Fruit fly (Drosophila melanogaster) whole organism, embryonic: ENCODE data around the gene CG17010.

Source experiments
- Adf1 ChIP-seq: fragments of 200-800 bp; sonication (Bioruptor generic); IDR thresholded peaks from 2 replicates; pipeline ENCODE4 v1.3.6; 2022; ENCODE audit warnings: missing biosample characterization, missing genetic modification characterization
- Bdp1 ChIP-seq: fragments of 200-800 bp; sonication (Bioruptor generic); optimal IDR thresholded peaks from 3 replicates; lab custom pipeline; 2016; ENCODE audit warnings: missing biosample characterization, missing genetic modification characterization
- CG11398 ChIP-seq: fragments of 200-800 bp; sonication (Bioruptor generic); optimal IDR thresholded peaks from 2 replicates; lab custom pipeline; 2016; ENCODE audit warnings: missing biosample characterization, missing genetic modification characterization
- CG11504 ChIP-seq: fragments of 200-800 bp; sonication (Bioruptor generic); optimal IDR thresholded peaks from 3 replicates; lab custom pipeline; 2019; ENCODE audit warnings: missing biosample characterization, mild to moderate bottlenecking, missing genetic modification characterization, moderate library complexity
- CG11560 ChIP-seq: fragments of 200-800 bp; sonication (Bioruptor generic); IDR thresholded peaks from 3 replicates; pipeline ENCODE4 v1.3.6; 2022; ENCODE audit warnings: missing biosample characterization, missing genetic modification characterization
- CG12155 ChIP-seq: fragments of 200-800 bp; sonication (Bioruptor generic); optimal IDR thresholded peaks from 3 replicates; lab custom pipeline; 2016; ENCODE audit warnings: missing biosample characterization, missing genetic modification characterization
- CG12769 ChIP-seq: fragments of 200-800 bp; sonication (Bioruptor generic); optimal IDR thresholded peaks from 2 replicates; lab custom pipeline; 2019; ENCODE audit warnings: missing biosample characterization, mild to moderate bottlenecking, missing genetic modification characterization, moderate library complexity
- CG12942 ChIP-seq: fragments of 200-800 bp; sonication (Bioruptor generic); optimal IDR thresholded peaks from 3 replicates; lab custom pipeline; 2016; ENCODE audit warnings: missing biosample characterization, missing genetic modification characterization
- CG14710 ChIP-seq: fragments of 200-800 bp; sonication (Bioruptor generic); optimal IDR thresholded peaks from 3 replicates; lab custom pipeline; 2019; ENCODE audit warnings: missing biosample characterization, mild to moderate bottlenecking, missing genetic modification characterization, moderate library complexity
- CG15073 ChIP-seq: fragments of 200-800 bp; sonication (Bioruptor generic); optimal IDR thresholded peaks from 2 replicates; lab custom pipeline; 2016; ENCODE audit warnings: missing biosample characterization, missing genetic modification characterization
- CG16779 ChIP-seq: fragments of 200-800 bp; sonication (Bioruptor generic); IDR thresholded peaks from 2 replicates; pipeline ENCODE4 v1.3.6; 2022; ENCODE audit warnings: missing biosample characterization, missing genetic modification characterization
- CG1792 ChIP-seq: fragments of 200-800 bp; sonication (Bioruptor generic); optimal IDR thresholded peaks from 2 replicates; lab custom pipeline; 2016; ENCODE audit warnings: missing biosample characterization, missing genetic modification characterization
- CG3281 ChIP-seq: fragments of 200-800 bp; sonication (Bioruptor generic); optimal IDR thresholded peaks from 3 replicates; lab custom pipeline; 2017; ENCODE audit warnings: missing biosample characterization, mild to moderate bottlenecking, missing genetic modification characterization
- CG3995 ChIP-seq: fragments of 200-800 bp; sonication (Bioruptor generic); optimal IDR thresholded peaks from 3 replicates; lab custom pipeline; 2016; ENCODE audit warnings: missing biosample characterization, missing genetic modification characterization
- CG6272 ChIP-seq: fragments of 200-800 bp; sonication (Bioruptor generic); IDR thresholded peaks from 2 replicates; pipeline ENCODE4 v1.3.6; 2022; ENCODE audit warnings: missing biosample characterization, missing genetic modification characterization
- CG6689 ChIP-seq: fragments of 200-800 bp; sonication (Bioruptor generic); IDR thresholded peaks from 2 replicates; pipeline ENCODE4 v1.3.6; 2022; ENCODE audit warnings: missing biosample characterization, missing genetic modification characterization
- CG7745 ChIP-seq: fragments of 200-800 bp; sonication (Bioruptor generic); optimal IDR thresholded peaks from 2 replicates; lab custom pipeline; 2018; ENCODE audit warnings: missing biosample characterization, mild to moderate bottlenecking, missing genetic modification characterization, moderate library complexity
- CG9437 ChIP-seq: fragments of 200-800 bp; sonication (Bioruptor generic); optimal IDR thresholded peaks from 2 replicates; lab custom pipeline; 2018; ENCODE audit warnings: missing biosample characterization, mild to moderate bottlenecking, missing genetic modification characterization
- Dbx ChIP-seq: fragments of 200-800 bp; sonication (Bioruptor generic); IDR thresholded peaks from 3 replicates; pipeline ENCODE4 v1.3.6; 2022; ENCODE audit warnings: missing biosample characterization, missing genetic modification characterization
- Dfd ChIP-seq, 2 experiments: fragments of >200 bp; optimal IDR thresholded peaks; 2 replicates each; lab custom pipeline; 2017; ENCODE audit warnings: missing biosample characterization in 2 of 2, missing genetic modification characterization in 2 of 2
- Dll ChIP-seq: fragments of 200-800 bp; sonication (Bioruptor generic); IDR thresholded peaks from 4 replicates; pipeline ENCODE4 v1.3.6; 2022; ENCODE audit warnings: missing biosample characterization, missing genetic modification characterization; ENCODE audit not compliant: partially characterized antibody
- Hr39 ChIP-seq: fragments of >200 bp; optimal IDR thresholded peaks from 2 replicates; lab custom pipeline; 2017
- MESR4 ChIP-seq: fragments of 200-800 bp; sonication (Bioruptor generic); optimal IDR thresholded peaks from 2 replicates; lab custom pipeline; 2018; ENCODE audit warnings: missing biosample characterization, mild to moderate bottlenecking, missing genetic modification characterization, moderate library complexity
- Mad ChIP-seq: fragments of 200-800 bp; sonication (Bioruptor generic); optimal IDR thresholded peaks from 2 replicates; lab custom pipeline; 2016; ENCODE audit warnings: missing biosample characterization, missing genetic modification characterization
- Nf-YC ChIP-seq: fragments of 200-800 bp; optimal IDR thresholded peaks from 3 replicates; lab custom pipeline; 2019; ENCODE audit warnings: missing biosample characterization, mild to moderate bottlenecking, missing genetic modification characterization, moderate library complexity
- NfI ChIP-seq: fragments of 200-800 bp; sonication (Bioruptor generic); optimal IDR thresholded peaks from 3 replicates; lab custom pipeline; 2018; ENCODE audit warnings: missing biosample characterization, mild to moderate bottlenecking, missing genetic modification characterization, moderate library complexity
- Oaz ChIP-seq: fragments of 200-800 bp; sonication (Bioruptor generic); IDR thresholded peaks from 2 replicates; pipeline ENCODE4 v1.3.6; 2022; ENCODE audit warnings: missing biosample characterization, missing genetic modification characterization
- Six4 ChIP-seq: fragments of 200-800 bp; sonication (Bioruptor generic); optimal IDR thresholded peaks from 2 replicates; lab custom pipeline; 2016; ENCODE audit warnings: missing biosample characterization, missing genetic modification characterization
- Sox100B ChIP-seq: fragments of 200-800 bp; sonication (Bioruptor generic); optimal IDR thresholded peaks from 3 replicates; lab custom pipeline; 2018; ENCODE audit warnings: missing biosample characterization, mild to moderate bottlenecking, missing genetic modification characterization
- ap ChIP-seq: fragments of 200-800 bp; sonication (Bioruptor generic); IDR thresholded peaks from 2 replicates; pipeline ENCODE4 v1.3.6; 2022; ENCODE audit warnings: missing biosample characterization, missing genetic modification characterization
- bbx ChIP-seq: fragments of 200-800 bp; sonication (Bioruptor generic); IDR thresholded peaks from 2 replicates; pipeline ENCODE4 v1.3.6; 2022; ENCODE audit warnings: missing biosample characterization, missing genetic modification characterization; ENCODE audit not compliant: partially characterized antibody
- caup ChIP-seq: fragments of 200-800 bp; sonication (Bioruptor generic); optimal IDR thresholded peaks from 3 replicates; lab custom pipeline; 2017; ENCODE audit warnings: missing biosample characterization, mild to moderate bottlenecking, missing genetic modification characterization, moderate library complexity; ENCODE audit not compliant: severe bottlenecking
- corto ChIP-seq: fragments of 200-800 bp; sonication (Bioruptor generic); optimal IDR thresholded peaks from 2 replicates; lab custom pipeline; 2016; ENCODE audit warnings: missing biosample characterization, mild to moderate bottlenecking, missing genetic modification characterization, moderate library complexity
- dysf ChIP-seq: fragments of 200-800 bp; sonication (Bioruptor generic); IDR thresholded peaks from 3 replicates; pipeline ENCODE4 v1.3.6; 2022; ENCODE audit warnings: missing biosample characterization, missing genetic modification characterization
- esg ChIP-seq: fragments of 200-800 bp; sonication (Bioruptor generic); conservative IDR thresholded peaks from 2 replicates; pipeline ENCODE4 v1.3.6; 2022; ENCODE audit warnings: missing biosample characterization, missing genetic modification characterization
- ewg ChIP-seq: fragments of 200-800 bp; sonication (Bioruptor generic); optimal IDR thresholded peaks from 3 replicates; lab custom pipeline; 2017; ENCODE audit warnings: mild to moderate bottlenecking, missing biosample characterization, missing genetic modification reagents, missing genetic modification characterization
- fd102C ChIP-seq: fragments of 200-800 bp; sonication (Bioruptor generic); optimal IDR thresholded peaks from 2 replicates; lab custom pipeline; 2018; ENCODE audit warnings: missing biosample characterization, mild to moderate bottlenecking, missing genetic modification characterization, moderate library complexity
- fd96Cb ChIP-seq: fragments of 200-800 bp; sonication (Bioruptor generic); optimal IDR thresholded peaks from 2 replicates; lab custom pipeline; 2018; ENCODE audit warnings: missing biosample characterization, mild to moderate bottlenecking, missing genetic modification characterization, moderate library complexity
- ftz-f1 ChIP-seq: fragments of 200-800 bp; sonication (Bioruptor generic); optimal IDR thresholded peaks from 2 replicates; lab custom pipeline; 2016; ENCODE audit warnings: missing biosample characterization, missing genetic modification characterization
- gt ChIP-seq: fragments of 200-800 bp; sonication (Bioruptor generic); IDR thresholded peaks from 2 replicates; pipeline ENCODE4 v1.3.6; 2022; ENCODE audit warnings: missing biosample characterization, missing genetic modification characterization
- hkb ChIP-seq, 2 experiments: fragments of 200-800 bp in 1 of 2; fragments of >200 bp in 1 of 2; sonication (Bioruptor generic) in 1 of 2; IDR thresholded peaks in 1 of 2; optimal IDR thresholded peaks in 1 of 2; 2 replicates each; pipeline versions ENCODE4 v1.3.6 to Lab custom; 2017 to 2022; ENCODE audit warnings: missing biosample characterization in 1 of 2, missing genetic modification characterization in 1 of 2
- jumu ChIP-seq: fragments of 200-800 bp; sonication (Bioruptor generic); optimal IDR thresholded peaks from 3 replicates; lab custom pipeline; 2016; ENCODE audit warnings: missing biosample characterization, missing genetic modification characterization
- klu ChIP-seq: fragments of 200-800 bp; sonication (Bioruptor generic); IDR thresholded peaks from 2 replicates; pipeline ENCODE4 v1.3.6; 2022; ENCODE audit warnings: missing biosample characterization, missing genetic modification characterization
- lmd ChIP-seq: fragments of 200-800 bp; sonication (Bioruptor generic); IDR thresholded peaks from 2 replicates; pipeline ENCODE4 v1.3.6; 2022; ENCODE audit warnings: missing biosample characterization, missing genetic modification characterization
- lola ChIP-seq, 3 experiments: fragments of >200 bp in 2 of 3; fragments of 200-800 bp in 1 of 3; sonication (Bioruptor generic) in 1 of 3; optimal IDR thresholded peaks; 2 replicates each; lab custom pipeline; 2017 to 2019; ENCODE audit warnings: missing biosample characterization in 3 of 3, missing genetic modification characterization in 3 of 3, mild to moderate bottlenecking in 1 of 3, moderate library complexity in 1 of 3
- nmo ChIP-seq: fragments of 200-800 bp; sonication (Bioruptor generic); optimal IDR thresholded peaks from 2 replicates; lab custom pipeline; 2018; ENCODE audit warnings: missing biosample characterization, mild to moderate bottlenecking, missing genetic modification characterization, moderate library complexity
- odd ChIP-seq: fragments of 200-800 bp; sonication (Bioruptor generic); optimal IDR thresholded peaks from 2 replicates; lab custom pipeline; 2017; ENCODE audit warnings: missing biosample characterization, mild to moderate bottlenecking, missing genetic modification characterization
- pho ChIP-seq: fragments of 200-800 bp; sonication (Bioruptor generic); optimal IDR thresholded peaks from 2 replicates; lab custom pipeline; 2016; ENCODE audit warnings: missing biosample characterization, missing genetic modification characterization
- sob ChIP-seq: fragments of 200-800 bp; sonication (Bioruptor generic); IDR thresholded peaks from 2 replicates; pipeline ENCODE4 v1.3.6; 2022; ENCODE audit warnings: missing biosample characterization, missing genetic modification characterization
- yki ChIP-seq: fragments of >200 bp; optimal IDR thresholded peaks from 3 replicates; lab custom pipeline; 2018
- zen2 ChIP-seq: fragments of 200-800 bp; sonication (Bioruptor generic); IDR thresholded peaks from 3 replicates; pipeline ENCODE4 v1.3.6; 2022; ENCODE audit warnings: missing biosample characterization, missing genetic modification characterization; ENCODE audit not compliant: partially characterized antibody

Gene CG17010

DNA sequence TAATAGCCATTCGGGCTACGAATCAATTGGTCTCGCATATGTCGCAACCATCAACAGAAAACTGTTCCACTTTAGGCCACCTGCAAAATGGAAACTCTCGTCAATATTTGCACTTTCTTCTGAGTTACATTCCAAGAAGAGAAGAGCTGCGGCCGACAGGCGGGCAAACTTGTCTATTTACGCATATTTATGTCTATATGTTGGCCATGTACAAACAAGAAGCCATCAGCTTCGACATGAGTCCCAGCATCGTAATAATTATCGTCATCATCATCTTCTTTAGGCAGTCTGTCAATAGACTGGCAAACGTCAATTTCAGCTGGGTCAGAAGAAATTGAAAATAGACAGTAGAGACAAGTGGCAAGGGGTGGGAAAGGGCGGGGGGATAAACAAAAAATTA is 15.5 kb downstream of the CG17010 start (continued):
- TF ChIP-seq CG6272 (GFP tag; lab: Robert Waterston, UW) (no peak), yki (no peak), Bdp1 (GFP tag; lab: Kevin White, UChicago) (peak; percentile 54), ftz-f1 (GFP tag; lab: Kevin White, UChicago) (no peak), CG12942 (GFP tag; lab: Kevin White, UChicago) (peak; percentile 53), zen2 (GFP tag; lab: Robert Waterston, UW) (no peak), Sox100B (GFP tag; lab: Kevin White, UChicago) (peak; percentile 73), CG9437 (no peak), CG11504 (tag; lab: Kevin White, UChicago) (peak; percentile 54), lola (GFP tag; optimal IDR thresholded peaks at IDR 0.05; lab: Kevin White, UChicago) (peak in 1 of 3 experiments; percentile 46), Six4 (GFP tag; lab: Kevin White, UChicago) (peak; percentile 50), CG3281 (GFP tag; lab: Kevin White, UChicago) (peak; percentile 47), pho (no peak), CG1792 (no peak), MESR4 (GFP tag; lab: Kevin White, UChicago) (no peak), Dfd (GFP tag; optimal IDR thresholded peaks at IDR 0.05; lab: Kevin White, UChicago) (no peak), caup (GFP tag; lab: Kevin White, UChicago) (peak; percentile 60), CG12155 (GFP tag; lab: Kevin White, UChicago) (no peak), Dll (GFP tag; lab: Robert Waterston, UW) (no peak), gt (GFP tag; lab: Robert Waterston, UW) (0 out of 2 replicates have a peak, but pooled peaks have one; percentile 6), corto (no peak), CG7745 (tag; lab: Kevin White, UChicago) (peak; percentile 48), lmd (GFP tag; lab: Robert Waterston, UW) (peak; percentile 28), Oaz (GFP tag; lab: Robert Waterston, UW) (no peak), fd102C (GFP tag; lab: Kevin White, UChicago) (peak; percentile 19), fd96Cb (tag; lab: Kevin White, UChicago) (peak; percentile 38), CG12769 (tag; lab: Kevin White, UChicago) (peak; percentile 64), ewg (peak; percentile 56), nmo (GFP tag; lab: Kevin White, UChicago) (no peak), ap (GFP tag; lab: Robert Waterston, UW) (no peak), Hr39 (lab: Kevin White, UChicago) (no peak), sob (GFP tag; lab: Robert Waterston, UW) (0 out of 2 replicates have a peak, but pooled peaks have one; percentile 23), dysf (no peak), Dbx (GFP tag; lab: Robert Waterston, UW) (no peak), Mad (GFP tag; lab: Kevin White, UChicago) (peak; percentile 2), esg (GFP tag; lab: Robert Waterston, UW) (no peak), CG11398 (GFP tag; lab: Kevin White, UChicago) (peak; percentile 71), Nf-YC (tag; lab: Kevin White, UChicago) (no peak), CG15073 (GFP tag; lab: Kevin White, UChicago) (no peak), Adf1 (GFP tag; lab: Robert Waterston, UW) (no peak), CG3995 (no peak), bbx (GFP tag; lab: Robert Waterston, UW) (no peak), jumu (GFP tag; lab: Kevin White, UChicago) (peak; percentile 30), CG14710 (tag; lab: Kevin White, UChicago) (peak; percentile 70), odd (GFP tag; lab: Kevin White, UChicago) (peak; percentile 68), CG11560 (tag; lab: Robert Waterston, UW) (no peak), NfI (GFP tag; lab: Kevin White, UChicago) (peak; percentile 11), hkb (optimal IDR thresholded peaks at IDR 0.05; lab: Kevin White, UChicago) (no peak), hkb (GFP tag; IDR thresholded peaks at IDR 0.05; lab: Robert Waterston, UW) (peak; percentile 57), CG16779 (no peak), CG6689 (GFP tag; lab: Robert Waterston, UW) (peak; percentile 25; the same call in 1 of the 2 replicates), klu (GFP tag; lab: Robert Waterston, UW) (no peak)
